Worm (Caenorhabditis elegans) whole organism, L3 larva: ENCODE measurements around the gene tsp-16.

Experiments used
- ama-1 ChIP-seq: fragments of 150-350 bp; optimal IDR thresholded peaks from 2 replicates; lab custom pipeline; 2018
- snpc-4 ChIP-seq: fragments of 150-350 bp; optimal IDR thresholded peaks from 2 replicates; lab custom pipeline; 2014; ENCODE audit warnings: missing biosample characterization, missing genetic modification characterization

DNA sequence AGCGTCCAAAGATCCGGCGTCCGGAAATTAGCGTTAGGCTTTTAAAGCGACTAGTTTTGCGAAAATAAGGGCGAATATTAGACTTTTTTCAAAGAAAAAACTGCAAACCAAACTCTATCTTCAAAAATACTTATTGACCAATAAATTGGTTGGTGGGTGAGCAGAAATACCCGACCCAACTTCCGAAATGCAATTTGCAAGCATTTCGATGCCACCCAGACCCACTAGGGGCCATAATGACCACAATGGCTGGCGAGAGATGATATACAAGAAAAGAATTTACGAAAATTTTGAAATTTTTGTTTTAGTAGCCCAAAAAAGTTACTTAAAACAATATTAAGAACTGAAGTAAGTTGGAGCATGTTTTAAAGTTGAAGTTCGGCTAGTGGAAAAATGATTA is 26.3 kb downstream of the tsp-16 start:
- TF ChIP-seq snpc-4 (tag; lab: Kevin White, UChicago) (no peak), ama-1 (lab: Kevin White, UChicago) (no peak)
